Worm (Caenorhabditis elegans) whole organism, late embryonic: ENCODE measurements around the gene csn-3.

ENCODE experiments used
- ceh-22 ChIP-seq: sonication (generic microtip); optimal IDR thresholded peaks from 2 replicates; lab custom pipeline; 2017; ENCODE audit warnings: missing biosample characterization, missing genetic modification characterization
- elt-2 ChIP-seq: sonication (generic microtip); optimal IDR thresholded peaks from 2 replicates; lab custom pipeline; 2016; ENCODE audit warnings: missing genetic modification reagents, missing genetic modification characterization, missing compliant biosample characterization
- ets-4 ChIP-seq: sonication (generic microtip); optimal IDR thresholded peaks from 2 replicates; lab custom pipeline; 2016; ENCODE audit warnings: missing genetic modification characterization, missing compliant biosample characterization
- fkh-10 ChIP-seq: fragments of 150-350 bp; optimal IDR thresholded peaks from 2 replicates; lab custom pipeline; 2014; ENCODE audit warnings: missing biosample characterization, missing genetic modification reagents, missing genetic modification characterization
- nhr-11 ChIP-seq: fragments of 150-350 bp; optimal IDR thresholded peaks from 2 replicates; lab custom pipeline; 2014; ENCODE audit warnings: missing biosample characterization, missing genetic modification characterization
- pag-3 ChIP-seq: sonication (generic microtip); optimal IDR thresholded peaks from 2 replicates; lab custom pipeline; 2016; ENCODE audit warnings: missing compliant biosample characterization, missing genetic modification characterization, borderline replicate concordance
- pha-2 ChIP-seq: sonication (generic microtip); optimal IDR thresholded peaks from 2 replicates; lab custom pipeline; 2017; ENCODE audit warnings: mild to moderate bottlenecking, missing genetic modification characterization, missing compliant biosample characterization
- rnt-1 ChIP-seq: sonication (generic microtip); optimal IDR thresholded peaks from 2 replicates; lab custom pipeline; 2016; ENCODE audit warnings: missing genetic modification characterization, missing compliant biosample characterization
- tbx-2 ChIP-seq: sonication (generic microtip); optimal IDR thresholded peaks from 2 replicates; lab custom pipeline; 2016; ENCODE audit warnings: missing genetic modification characterization, missing compliant biosample characterization
- ttx-3 ChIP-seq: sonication (generic microtip); optimal IDR thresholded peaks from 2 replicates; lab custom pipeline; 2016; ENCODE audit warnings: missing genetic modification reagents, missing genetic modification characterization, missing compliant biosample characterization
- unc-3 ChIP-seq, 2 experiments: fragments of 200-800 bp in 1 of 2; sonication (Bioruptor generic) in 1 of 2; sonication (generic microtip) in 1 of 2; conservative IDR thresholded peaks in 1 of 2; optimal IDR thresholded peaks in 1 of 2; 2 replicates each; pipeline versions ENCODE4 v1.3.6 to Lab custom; 2016 to 2022; ENCODE audit warnings: missing compliant biosample characterization in 2 of 2, missing genetic modification characterization in 2 of 2, missing genetic modification reagents in 1 of 2
- unc-55 ChIP-seq: sonication (generic microtip); optimal IDR thresholded peaks from 2 replicates; lab custom pipeline; 2017; ENCODE audit warnings: missing biosample characterization, missing genetic modification reagents, missing genetic modification characterization
- unc-86 ChIP-seq: sonication (generic microtip); optimal IDR thresholded peaks from 2 replicates; lab custom pipeline; 2016; ENCODE audit warnings: missing genetic modification characterization, missing compliant biosample characterization

- TF ChIP-seq tbx-2 (no peak), ceh-22 (tag; lab: Kevin White, UChicago) (no peak), ets-4 (no peak), ttx-3 (tag; lab: Kevin White, UChicago) (no peak), unc-55 (GFP tag; lab: Kevin White, UChicago) (no peak), nhr-11 (tag; lab: Kevin White, UChicago) (no peak), fkh-10 (no peak), rnt-1 (tag; lab: Kevin White, UChicago) (no peak), unc-3 (GFP tag; conservative IDR thresholded peaks at IDR 0.05; lab: Robert Waterston, UW) (no peak), unc-3 (tag; optimal IDR thresholded peaks at IDR 0.05; lab: Kevin White, UChicago) (no peak), pag-3 (tag; lab: Kevin White, UChicago) (no peak), unc-86 (no peak), pha-2 (no peak), elt-2 (tag; lab: Kevin White, UChicago) (no peak)
Observed at ce11 chrIV:189087-189486, 5.5 kb upstream of the csn-3 start.
